Worm (Caenorhabditis elegans): ENCODE data around the gene ugt-4.

ugt-4 gene

DNA sequence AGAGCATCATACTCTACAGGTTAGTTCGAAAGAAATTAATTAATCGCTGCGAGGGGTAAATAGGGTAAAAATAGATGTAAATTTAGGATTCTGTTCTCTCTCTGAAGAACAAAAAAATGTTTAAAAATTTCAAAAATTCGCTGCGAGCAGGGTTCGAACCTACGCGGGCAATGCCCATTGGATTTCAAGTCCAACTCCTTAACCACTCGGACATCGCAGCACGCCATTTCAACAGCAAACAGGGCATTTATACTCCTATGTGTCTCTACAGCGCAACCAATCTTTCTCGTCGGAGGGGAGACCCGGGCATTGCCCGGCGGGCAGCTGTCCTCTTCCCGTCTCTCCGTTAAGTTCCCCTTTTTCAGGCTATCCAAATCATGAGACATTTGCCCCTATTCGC lies 14.9 kb downstream of the ugt-4 start (continued):
- TF ChIP-seq egl-44 (GFP tag; IDR thresholded peaks at IDR 0.05), result no peak; the same call in 1 of the 2 replicates
- peak; percentile 49 for TF ChIP-seq rcor-1 (GFP tag; IDR thresholded peaks at IDR 0.05)
- no peak for TF ChIP-seq lir-1 (GFP tag; conservative IDR thresholded peaks at IDR 0.05)
- TF ChIP-seq ets-4 (GFP tag; optimal IDR thresholded peaks at IDR 0.05), result peak; percentile 74
- TF ChIP-seq B0261.1 (tag; optimal IDR thresholded peaks at IDR 0.05), result peak; percentile 85
- TF ChIP-seq ekl-4 (GFP tag; IDR thresholded peaks at IDR 0.05), result peak; percentile 68; the same call in 1 of the 2 replicates
- no peak for TF ChIP-seq hlh-26 (GFP tag; conservative IDR thresholded peaks at IDR 0.05)
- TF ChIP-seq bed-2 (GFP tag; IDR thresholded peaks at IDR 0.05), result no peak
- TF ChIP-seq sptf-2 (GFP tag; optimal IDR thresholded peaks at IDR 0.05), result peak; percentile 59
- TF ChIP-seq lin-26 (GFP tag; IDR thresholded peaks at IDR 0.05), result peak; percentile 97
- TF ChIP-seq F57A8.1 (GFP tag; optimal IDR thresholded peaks at IDR 0.05), result peak; percentile 68
- TF ChIP-seq unc-62 (GFP tag; optimal IDR thresholded peaks at IDR 0.05), result no peak
- TF ChIP-seq ztf-3 (GFP tag; optimal IDR thresholded peaks at IDR 0.05), result no peak
- peak; percentile 82 for TF ChIP-seq lsy-27 (tag; optimal IDR thresholded peaks at IDR 0.05; ENCODE audit: borderline replicate concordance, insufficient read depth)
- TF ChIP-seq lin-54 (GFP tag; optimal IDR thresholded peaks at IDR 0.05), result no peak
- TF ChIP-seq F49E8.2 (tag; optimal IDR thresholded peaks at IDR 0.05; ENCODE audit: insufficient read depth), result no peak
- no peak for TF ChIP-seq F57C9.4 (tag; optimal IDR thresholded peaks at IDR 0.05)
- TF ChIP-seq K11D2.4 (GFP tag; IDR thresholded peaks at IDR 0.05), result no peak
- TF ChIP-seq lin-40 (tag; optimal IDR thresholded peaks at IDR 0.05), result peak; percentile 14
- TF ChIP-seq madf-6 (GFP tag; IDR thresholded peaks at IDR 0.05), result no peak
- peak; percentile 53; the same call in 1 of the 2 replicates for TF ChIP-seq hmg-20 (GFP tag; IDR thresholded peaks at IDR 0.05)
- peak; percentile 72 for TF ChIP-seq mxl-1 (tag; optimal IDR thresholded peaks at IDR 0.05)
- no peak for TF ChIP-seq xnd-1 (tag; optimal IDR thresholded peaks at IDR 0.05)
- no peak for TF ChIP-seq sdz-38 (tag; optimal IDR thresholded peaks at IDR 0.05)
- peak; percentile 33; the same call in 1 of the 2 replicates for TF ChIP-seq Y95B8A.8 (GFP tag; IDR thresholded peaks at IDR 0.05)
- TF ChIP-seq ztf-18 (tag; optimal IDR thresholded peaks at IDR 0.05), result peak; percentile 79
- no peak; the same call in 1 of the 2 replicates for TF ChIP-seq dox-1 (GFP tag; IDR thresholded peaks at IDR 0.05)
- TF ChIP-seq zim-3 (tag; optimal IDR thresholded peaks at IDR 0.05), result peak; percentile 91
- peak; percentile 83 for TF ChIP-seq F23B12.7 (tag; optimal IDR thresholded peaks at IDR 0.05; ENCODE audit: insufficient read depth)
- no peak for TF ChIP-seq efl-1 (GFP tag; optimal IDR thresholded peaks at IDR 0.05)
- TF ChIP-seq F52B5.7 (tag; optimal IDR thresholded peaks at IDR 0.05), result peak; percentile 66
- peak; percentile 87 for TF ChIP-seq rpc-1 (optimal IDR thresholded peaks at IDR 0.05)
- peak; percentile 89 for TF ChIP-seq rpc-1 (tag; optimal IDR thresholded peaks at IDR 0.05)
- TF ChIP-seq T26A5.8 (tag; optimal IDR thresholded peaks at IDR 0.05), result peak; percentile 59
- TF ChIP-seq nhr-90 (tag; optimal IDR thresholded peaks at IDR 0.05), result peak; percentile 75
- peak; percentile 81 for TF ChIP-seq pbrm-1 (GFP tag; IDR thresholded peaks at IDR 0.05)
- TF ChIP-seq cebp-1 (GFP tag; IDR thresholded peaks at IDR 0.05), result 0 out of 2 replicates have a peak, but pooled peaks have one; percentile 60
- no peak for TF ChIP-seq cebp-1 (tag; optimal IDR thresholded peaks at IDR 0.05)
- TF ChIP-seq F55B11.4 (tag; optimal IDR thresholded peaks at IDR 0.05; ENCODE audit: borderline replicate concordance, insufficient read depth), result no peak
- peak; percentile 65 for TF ChIP-seq snpc-3.4 (tag; optimal IDR thresholded peaks at IDR 0.05)
- TF ChIP-seq attf-5 (GFP tag; optimal IDR thresholded peaks at IDR 0.05), result peak; percentile 81
- peak; percentile 47 for TF ChIP-seq madf-10 (tag; optimal IDR thresholded peaks at IDR 0.05)
- TF ChIP-seq tlf-1 (GFP tag; optimal IDR thresholded peaks at IDR 0.05), result no peak
- TF ChIP-seq ztf-28 (GFP tag; IDR thresholded peaks at IDR 0.05), result no peak
- peak; percentile 72 for TF ChIP-seq athp-1 (tag; optimal IDR thresholded peaks at IDR 0.05)
- TF ChIP-seq madf-8 (GFP tag; conservative IDR thresholded peaks at IDR 0.05), result no peak
- no peak for TF ChIP-seq C06A6.2 (GFP tag; conservative IDR thresholded peaks at IDR 0.05)
- 0 out of 2 replicates have a peak, but pooled peaks have one; percentile 61 for TF ChIP-seq nhr-120 (GFP tag; IDR thresholded peaks at IDR 0.05)
- no peak for TF ChIP-seq lin-35 (GFP tag; optimal IDR thresholded peaks at IDR 0.05)
